Fruit fly (Drosophila melanogaster) whole organism, wandering third instar larva: ENCODE measurements around the gene rngo.

Experiments
- CrebA ChIP-seq: fragments of 200-800 bp; sonication (Bioruptor generic); optimal IDR thresholded peaks from 2 replicates; lab custom pipeline; 2016; ENCODE audit warnings: missing biosample characterization, mild to moderate bottlenecking, missing genetic modification characterization, borderline replicate concordance
- GATAd ChIP-seq: sonication (Bioruptor generic); optimal IDR thresholded peaks from 2 replicates; lab custom pipeline; 2016; ENCODE audit warnings: missing biosample characterization, missing genetic modification characterization

- TF ChIP-seq CrebA (no peak), GATAd (GFP tag; lab: Kevin White, UChicago) (no peak)
These were observed 7.3 kb downstream of the rngo start, which contains the start of the genes CG34015 and eIF4H1 for dm6 chrX:16448252-16449191.
